Worm (Caenorhabditis elegans) whole organism, young adult: Measurements from ENCODE around the gene C28C12.1.

Experiments
- B0261.1 ChIP-seq: sonication (generic microtip); optimal IDR thresholded peaks from 2 replicates; lab custom pipeline; 2016; ENCODE audit warnings: mild to moderate bottlenecking, missing genetic modification characterization, moderate library complexity, missing compliant biosample characterization
- F10E7.11 ChIP-seq: sonication (generic microtip); optimal IDR thresholded peaks from 2 replicates; lab custom pipeline; 2017; ENCODE audit warnings: mild to moderate bottlenecking, missing genetic modification characterization, moderate library complexity, missing compliant biosample characterization
- F23B12.7 ChIP-seq: sonication (generic microtip); optimal IDR thresholded peaks from 2 replicates; lab custom pipeline; 2017; ENCODE audit warnings: missing genetic modification characterization, mild to moderate bottlenecking, missing compliant biosample characterization, antibody characterized with exemption, moderate library complexity; ENCODE audit not compliant: insufficient read depth
- F49E8.2 ChIP-seq: sonication (generic microtip); optimal IDR thresholded peaks from 3 replicates; lab custom pipeline; 2017; ENCODE audit warnings: missing genetic modification characterization, mild to moderate bottlenecking, missing compliant biosample characterization, antibody characterized with exemption, moderate library complexity; ENCODE audit not compliant: insufficient read depth
- K12H6.12 ChIP-seq: fragments of 200-800 bp; sonication (Bioruptor generic); optimal IDR thresholded peaks from 2 replicates; lab custom pipeline; 2018; ENCODE audit warnings: mild to moderate bottlenecking, missing genetic modification characterization, missing compliant biosample characterization
- T07F8.4 ChIP-seq: sonication (generic microtip); optimal IDR thresholded peaks from 2 replicates; lab custom pipeline; 2016; ENCODE audit warnings: mild to moderate bottlenecking, missing genetic modification characterization, moderate library complexity, missing compliant biosample characterization
- Y53F4B.3 ChIP-seq: fragments of 200-800 bp; sonication (Bioruptor generic); IDR thresholded peaks from 2 replicates; pipeline ENCODE4 v1.3.6; 2022; ENCODE audit warnings: missing genetic modification reagents, missing genetic modification characterization, missing compliant biosample characterization
- Y53G8AR.9 ChIP-seq: fragments of 200-800 bp; sonication (Bioruptor generic); conservative IDR thresholded peaks from 2 replicates; pipeline ENCODE4 v1.3.6; 2022; ENCODE audit warnings: missing genetic modification reagents, missing genetic modification characterization, missing compliant biosample characterization
- Y95B8A.8 ChIP-seq: fragments of 200-800 bp; sonication (Bioruptor generic); IDR thresholded peaks from 2 replicates; pipeline ENCODE4 v1.3.6; 2022; ENCODE audit warnings: missing genetic modification reagents, missing genetic modification characterization, missing compliant biosample characterization
- ZK185.1 ChIP-seq: sonication (generic microtip); optimal IDR thresholded peaks from 2 replicates; lab custom pipeline; 2016; ENCODE audit warnings: mild to moderate bottlenecking, missing genetic modification characterization, missing compliant biosample characterization; ENCODE audit not compliant: poor library complexity, severe bottlenecking
- akir-1 ChIP-seq: fragments of 200-800 bp; sonication (Bioruptor generic); optimal IDR thresholded peaks from 2 replicates; lab custom pipeline; 2018; ENCODE audit warnings: mild to moderate bottlenecking, missing genetic modification characterization, moderate library complexity, missing compliant biosample characterization
- ama-1 ChIP-seq, 3 experiments: fragments of 150-350 bp in 1 of 3; sonication (generic microtip) in 2 of 3; optimal IDR thresholded peaks; 2 replicates each; lab custom pipeline; 2014 to 2018; ENCODE audit warnings: missing biosample characterization in 2 of 3, missing genetic modification characterization in 2 of 3, missing genetic modification reagents in 2 of 3
- bed-1 ChIP-seq: fragments of 200-800 bp; sonication (Bioruptor generic); IDR thresholded peaks from 2 replicates; pipeline ENCODE4 v1.3.6; 2022; ENCODE audit warnings: missing genetic modification reagents, missing genetic modification characterization, missing compliant biosample characterization
- cebp-2 ChIP-seq: fragments of 200-800 bp; sonication (Bioruptor generic); IDR thresholded peaks from 2 replicates; pipeline ENCODE4 v1.3.6; 2022; ENCODE audit warnings: missing genetic modification characterization, missing compliant biosample characterization
- ceh-58 ChIP-seq: fragments of 200-800 bp; sonication (Bioruptor generic); IDR thresholded peaks from 2 replicates; pipeline ENCODE4 v1.3.6; 2022; ENCODE audit warnings: missing genetic modification characterization, missing compliant biosample characterization
- ceh-79 ChIP-seq: sonication (generic microtip); optimal IDR thresholded peaks from 2 replicates; lab custom pipeline; 2017; ENCODE audit warnings: mild to moderate bottlenecking, missing genetic modification characterization, missing compliant biosample characterization
- die-1 ChIP-seq: sonication (generic microtip); optimal IDR thresholded peaks from 2 replicates; lab custom pipeline; 2016; ENCODE audit warnings: missing genotype, mild to moderate bottlenecking, missing genetic modification characterization, missing compliant biosample characterization
- dox-1 ChIP-seq: fragments of 200-800 bp; sonication (Bioruptor generic); IDR thresholded peaks from 2 replicates; pipeline ENCODE4 v1.3.6; 2022; ENCODE audit warnings: missing genetic modification reagents, missing genetic modification characterization, missing compliant biosample characterization
- dpff-1 ChIP-seq: sonication (generic microtip); optimal IDR thresholded peaks from 2 replicates; lab custom pipeline; 2017; ENCODE audit warnings: mild to moderate bottlenecking, missing genetic modification characterization, missing compliant biosample characterization
- dpl-1 ChIP-seq: fragments of 150-350 bp; optimal IDR thresholded peaks from 2 replicates; lab custom pipeline; 2014; ENCODE audit warnings: missing biosample characterization, missing genetic modification reagents, missing genetic modification characterization
- efl-1 ChIP-seq: fragments of 150-350 bp; optimal IDR thresholded peaks from 2 replicates; lab custom pipeline; 2014; ENCODE audit warnings: missing biosample characterization, missing genetic modification reagents, missing genetic modification characterization
- egl-44 ChIP-seq: fragments of 200-800 bp; sonication (Bioruptor generic); IDR thresholded peaks from 2 replicates; pipeline ENCODE4 v1.3.6; 2022; ENCODE audit warnings: missing genetic modification reagents, missing genetic modification characterization, missing compliant biosample characterization
- fkh-3 ChIP-seq: sonication (generic microtip); optimal IDR thresholded peaks from 2 replicates; lab custom pipeline; 2016; ENCODE audit warnings: mild to moderate bottlenecking, missing genetic modification characterization, missing compliant biosample characterization
- lag-1 ChIP-seq: fragments of 200-800 bp; sonication (Bioruptor generic); IDR thresholded peaks from 2 replicates; pipeline ENCODE4 v1.3.6; 2022; ENCODE audit warnings: missing genetic modification reagents, missing genetic modification characterization, missing compliant biosample characterization
- let-607 ChIP-seq, 2 experiments: fragments of 200-800 bp in 1 of 2; sonication (Bioruptor generic) in 1 of 2; sonication (generic microtip) in 1 of 2; optimal IDR thresholded peaks; 2 replicates each; lab custom pipeline; 2016 to 2018; ENCODE audit warnings: mild to moderate bottlenecking in 2 of 2, missing compliant biosample characterization in 2 of 2, missing genetic modification characterization in 2 of 2, moderate library complexity in 2 of 2, missing genotype in 1 of 2
- lin-26 ChIP-seq: fragments of 200-800 bp; sonication (Bioruptor generic); IDR thresholded peaks from 2 replicates; pipeline ENCODE4 v1.3.6; 2022; ENCODE audit warnings: missing genetic modification reagents, missing genetic modification characterization, missing compliant biosample characterization
- lsy-27 ChIP-seq: sonication (generic microtip); optimal IDR thresholded peaks from 2 replicates; lab custom pipeline; 2017; ENCODE audit warnings: missing genetic modification characterization, mild to moderate bottlenecking, missing compliant biosample characterization, antibody characterized with exemption, missing genotype, borderline replicate concordance; ENCODE audit not compliant: insufficient read depth
- mcd-1 ChIP-seq: fragments of 200-800 bp; sonication (Bioruptor generic); IDR thresholded peaks from 2 replicates; pipeline ENCODE4 v1.3.6; 2022; ENCODE audit warnings: missing genetic modification reagents, missing genetic modification characterization, missing compliant biosample characterization
- mel-28 ChIP-seq: sonication (generic microtip); optimal IDR thresholded peaks from 2 replicates; lab custom pipeline; 2016; ENCODE audit warnings: borderline replicate concordance, mild to moderate bottlenecking, missing genetic modification characterization, missing compliant biosample characterization
- nhr-120 ChIP-seq: fragments of 200-800 bp; sonication (Bioruptor generic); IDR thresholded peaks from 2 replicates; pipeline ENCODE4 v1.3.6; 2022; ENCODE audit warnings: missing genetic modification characterization, missing compliant biosample characterization
- nhr-179 ChIP-seq: sonication (generic microtip); optimal IDR thresholded peaks from 2 replicates; lab custom pipeline; 2016; ENCODE audit warnings: mild to moderate bottlenecking, missing genetic modification characterization, missing compliant biosample characterization
- nhr-90 ChIP-seq: sonication (generic microtip); optimal IDR thresholded peaks from 2 replicates; lab custom pipeline; 2016; ENCODE audit warnings: missing genotype, mild to moderate bottlenecking, missing genetic modification characterization, missing compliant biosample characterization
- pbrm-1 ChIP-seq: fragments of 200-800 bp; sonication (Bioruptor generic); IDR thresholded peaks from 2 replicates; pipeline ENCODE4 v1.3.6; 2022; ENCODE audit warnings: missing genetic modification reagents, missing genetic modification characterization, missing compliant biosample characterization
- pha-4 ChIP-seq: fragments of 150-350 bp; sonication (generic microtip); optimal IDR thresholded peaks from 2 replicates; lab custom pipeline; 2014; ENCODE audit warnings: missing biosample characterization, missing genetic modification reagents, missing genetic modification characterization
- rec-8 ChIP-seq, 2 experiments: sonication (generic microtip); optimal IDR thresholded peaks; 2 replicates each; lab custom pipeline; 2016; ENCODE audit warnings: mild to moderate bottlenecking in 2 of 2, missing genetic modification characterization in 2 of 2, missing genetic modification reagents in 2 of 2, missing genotype in 2 of 2, missing biosample characterization in 1 of 2, missing compliant biosample characterization in 1 of 2, moderate library complexity in 1 of 2
- rpc-1 ChIP-seq, 2 experiments: fragments of 150-350 bp in 1 of 2; sonication (generic microtip) in 1 of 2; optimal IDR thresholded peaks; 2 replicates each; lab custom pipeline; 2014 to 2018; ENCODE audit warnings: missing biosample characterization in 1 of 2, missing genetic modification characterization in 1 of 2, missing genetic modification reagents in 1 of 2, missing genotype in 1 of 2
- snpc-4 ChIP-seq, 5 experiments: fragments of 150-350 bp in 1 of 5; sonication (generic microtip) in 4 of 5; optimal IDR thresholded peaks; 2 replicates each; lab custom pipeline; 2014 to 2018; ENCODE audit warnings: missing genetic modification characterization in 5 of 5, missing biosample characterization in 3 of 5, antibody characterized with exemption in 2 of 5, mild to moderate bottlenecking in 2 of 5, missing compliant biosample characterization in 2 of 5, missing genotype in 2 of 5, moderate library complexity in 2 of 5, missing genetic modification reagents in 1 of 5
- tbx-9 ChIP-seq: sonication (generic microtip); optimal IDR thresholded peaks from 2 replicates; lab custom pipeline; 2016; ENCODE audit warnings: borderline replicate concordance, missing genetic modification characterization, inconsistent platforms, missing compliant biosample characterization
- unc-62 ChIP-seq: fragments of 150-350 bp; optimal IDR thresholded peaks from 2 replicates; lab custom pipeline; 2014; ENCODE audit warnings: missing biosample characterization, missing genetic modification reagents, missing genetic modification characterization
- zim-3 ChIP-seq: sonication (generic microtip); optimal IDR thresholded peaks from 2 replicates; lab custom pipeline; 2017; ENCODE audit warnings: mild to moderate bottlenecking, missing genetic modification characterization, moderate library complexity, missing compliant biosample characterization
- ztf-22 ChIP-seq: fragments of 200-800 bp; sonication (Bioruptor generic); optimal IDR thresholded peaks from 2 replicates; lab custom pipeline; 2018; ENCODE audit warnings: mild to moderate bottlenecking, missing genetic modification characterization, moderate library complexity, missing compliant biosample characterization
- ztf-26 ChIP-seq: sonication (generic microtip); optimal IDR thresholded peaks from 2 replicates; lab custom pipeline; 2017; ENCODE audit warnings: missing genetic modification characterization, missing compliant biosample characterization

C28C12.1 gene

ce11 chrIV:8519949-8520348 is 18.5 kb downstream of the C28C12.1 start:
- no peak for TF ChIP-seq rec-8 (tag; optimal IDR thresholded peaks at IDR 0.05; lab: Kevin White, UChicago)
- no peak for TF ChIP-seq ztf-26 (tag; lab: Kevin White, UChicago)
- TF ChIP-seq dpl-1 (GFP tag; lab: Kevin White, UChicago): no peak
- TF ChIP-seq F10E7.11 (tag; lab: Kevin White, UChicago): no peak
- TF ChIP-seq fkh-3: no peak
- no peak for TF ChIP-seq unc-62
- TF ChIP-seq pha-4: no peak
- TF ChIP-seq zim-3 (tag; lab: Kevin White, UChicago): no peak
- TF ChIP-seq mcd-1 (GFP tag; lab: Robert Waterston, UW): no peak
- TF ChIP-seq dox-1: no peak
- no peak for TF ChIP-seq egl-44 (GFP tag; lab: Robert Waterston, UW)
- no peak for TF ChIP-seq ceh-58 (GFP tag; lab: Robert Waterston, UW)
- TF ChIP-seq B0261.1 (tag; lab: Kevin White, UChicago): no peak
- no peak for TF ChIP-seq ztf-22 (GFP tag; lab: Kevin White, UChicago)
- TF ChIP-seq lin-26 (GFP tag; lab: Robert Waterston, UW): no peak
- TF ChIP-seq ZK185.1: no peak

- TF ChIP-seq K12H6.12 (tag; lab: Kevin White, UChicago) (no peak), nhr-90 (tag; lab: Kevin White, UChicago) (no peak), pbrm-1 (GFP tag; lab: Robert Waterston, UW) (no peak), nhr-120 (GFP tag; lab: Robert Waterston, UW) (no peak), lag-1 (GFP tag; lab: Robert Waterston, UW) (no peak), tbx-9 (tag; lab: Kevin White, UChicago) (no peak), lsy-27 (tag; lab: Kevin White, UChicago) (no peak), ama-1 (optimal IDR thresholded peaks at IDR 0.05; lab: Kevin White, UChicago) (no peak), ama-1 (GFP tag; optimal IDR thresholded peaks at IDR 0.05; lab: Kevin White, UChicago) (no peak), Y95B8A.8 (no peak), snpc-4 (GFP tag; optimal IDR thresholded peaks at IDR 0.05; lab: Kevin White, UChicago) (no peak), snpc-4 (tag; optimal IDR thresholded peaks at IDR 0.05; lab: Kevin White, UChicago) (no peak), fkh-3 (no peak), cebp-2 (GFP tag; lab: Robert Waterston, UW) (no peak), nhr-179 (no peak), ceh-79 (tag; lab: Kevin White, UChicago) (no peak), akir-1 (GFP tag; lab: Kevin White, UChicago) (no peak), rec-8 (tag; optimal IDR thresholded peaks at IDR 0.05; lab: Kevin White, UChicago) (no peak), F49E8.2 (tag; lab: Kevin White, UChicago) (no peak), efl-1 (no peak), T07F8.4 (tag; lab: Kevin White, UChicago) (no peak), Y53G8AR.9 (GFP tag; lab: Robert Waterston, UW) (no peak)
- TF ChIP-seq, all 124 proteins: peak for 0
These were observed 19.1 kb downstream of the C28C12.1 start, which contains the start of gene pkg-2 for ce11 chrIV:8520594-8520993. Gene pkg-2, plus strand, starts transcription at chrIV:8520894.

ce11 chrIV:8523981-8524380 is 22.5 kb downstream of the C28C12.1 start:
- TF ChIP-seq ztf-22 (GFP tag; lab: Kevin White, UChicago): no peak
- no peak for TF ChIP-seq rpc-1 (optimal IDR thresholded peaks at IDR 0.05; lab: Kevin White, UChicago)
- TF ChIP-seq rpc-1 (tag; optimal IDR thresholded peaks at IDR 0.05; lab: Kevin White, UChicago): no peak
- TF ChIP-seq egl-44 (GFP tag; lab: Robert Waterston, UW): no peak
- TF ChIP-seq dpff-1 (tag; lab: Kevin White, UChicago): no peak
- TF ChIP-seq F23B12.7 (tag; lab: Kevin White, UChicago): no peak
- no peak for TF ChIP-seq nhr-179
- TF ChIP-seq mel-28: no peak
- TF ChIP-seq Y53F4B.3: no peak
- no peak for TF ChIP-seq bed-1
- TF ChIP-seq die-1 (tag; lab: Kevin White, UChicago): no peak
- no peak for TF ChIP-seq let-607 (tag; optimal IDR thresholded peaks at IDR 0.05; lab: Kevin White, UChicago)
